Fruit fly (Drosophila melanogaster) whole organism, wandering third instar larva: ENCODE results near the gene CG43672.

ENCODE experiments used
- Abd-B ChIP-seq: fragments of >200 bp; optimal IDR thresholded peaks from 2 replicates; lab custom pipeline; 2017; ENCODE audit warnings: missing biosample characterization, missing genetic modification characterization
- CG32264 ChIP-seq: fragments of 200-800 bp; sonication (Bioruptor generic); optimal IDR thresholded peaks from 2 replicates; lab custom pipeline; 2016; ENCODE audit warnings: missing biosample characterization, missing genetic modification characterization
- CG9705 ChIP-seq: fragments of 200-800 bp; sonication (Bioruptor generic); optimal IDR thresholded peaks from 2 replicates; lab custom pipeline; 2018; ENCODE audit warnings: missing biosample characterization, mild to moderate bottlenecking, missing genetic modification characterization
- CrebA ChIP-seq: fragments of 200-800 bp; sonication (Bioruptor generic); optimal IDR thresholded peaks from 2 replicates; lab custom pipeline; 2016; ENCODE audit warnings: missing biosample characterization, mild to moderate bottlenecking, missing genetic modification characterization, borderline replicate concordance
- Dfd ChIP-seq: fragments of >200 bp; optimal IDR thresholded peaks from 2 replicates; lab custom pipeline; 2017; ENCODE audit warnings: missing biosample characterization, missing genetic modification characterization
- Dif ChIP-seq: fragments of 200-275, 200-300 bp; sonication (Bioruptor generic); optimal IDR thresholded peaks from 2 replicates; lab custom pipeline; 2018; ENCODE audit warnings: missing biosample characterization, missing genetic modification characterization; ENCODE audit not compliant: partially characterized antibody
- GATAd ChIP-seq: sonication (Bioruptor generic); optimal IDR thresholded peaks from 2 replicates; lab custom pipeline; 2016; ENCODE audit warnings: missing biosample characterization, missing genetic modification characterization
- Hnf4 ChIP-seq: fragments of 200-800 bp; sonication (Bioruptor generic); optimal IDR thresholded peaks from 2 replicates; lab custom pipeline; 2016; ENCODE audit warnings: missing biosample characterization, mild to moderate bottlenecking, missing genetic modification characterization
- Hr78 ChIP-seq: fragments of >200 bp; optimal IDR thresholded peaks from 2 replicates; lab custom pipeline; 2017; ENCODE audit warnings: missing biosample characterization, missing genetic modification characterization
- Hr83 ChIP-seq: fragments of 200-300 bp; sonication (Bioruptor generic); optimal IDR thresholded peaks from 2 replicates; lab custom pipeline; 2016; ENCODE audit warnings: missing biosample characterization, mild to moderate bottlenecking, missing genetic modification characterization, moderate library complexity; ENCODE audit not compliant: poor library complexity, severe bottlenecking
- Jra ChIP-seq: sonication (Bioruptor generic); optimal IDR thresholded peaks from 2 replicates; lab custom pipeline; 2016; ENCODE audit warnings: missing biosample characterization, missing genetic modification characterization
- Myc ChIP-seq: fragments of >200 bp; optimal IDR thresholded peaks from 2 replicates; lab custom pipeline; 2017
- N ChIP-seq: fragments of >200 bp; optimal IDR thresholded peaks from 2 replicates; lab custom pipeline; 2018; ENCODE audit warnings: missing biosample characterization, missing external identifiers, missing genetic modification characterization
- Rel ChIP-seq, 2 experiments: fragments of 200-800 bp; sonication (Bioruptor generic) in 1 of 2; optimal IDR thresholded peaks; 2 replicates in 1 of 2; 3 replicates in 1 of 2; lab custom pipeline; 2016 to 2019; ENCODE audit warnings: mild to moderate bottlenecking in 2 of 2, missing biosample characterization in 2 of 2, missing genetic modification characterization in 2 of 2, moderate library complexity in 1 of 2
- Vsx2 ChIP-seq: fragments of 200-300, 225-300 bp; sonication (Bioruptor generic); optimal IDR thresholded peaks from 2 replicates; lab custom pipeline; 2018; ENCODE audit warnings: missing biosample characterization, missing genetic modification characterization; ENCODE audit not compliant: partially characterized antibody
- br ChIP-seq: fragments of 200-800 bp; sonication (Bioruptor generic); optimal IDR thresholded peaks from 2 replicates; lab custom pipeline; 2016; ENCODE audit warnings: missing biosample characterization, missing genetic modification characterization
- brk ChIP-seq: fragments of 200-800 bp; sonication (Bioruptor generic); optimal IDR thresholded peaks from 2 replicates; lab custom pipeline; 2016; ENCODE audit warnings: missing biosample characterization, mild to moderate bottlenecking, missing genetic modification characterization
- dl ChIP-seq, 2 experiments: fragments of 175-275, 200-275 bp in 1 of 2; fragments of 200-275 bp in 1 of 2; sonication (Bioruptor generic); optimal IDR thresholded peaks; lab custom pipeline; 2018; ENCODE audit warnings: mild to moderate bottlenecking in 2 of 2, missing biosample characterization in 2 of 2, missing genetic modification characterization in 2 of 2, moderate library complexity in 2 of 2; ENCODE audit not compliant: partially characterized antibody in 2 of 2, insufficient read depth in 1 of 2
- dmrt93B ChIP-seq: fragments of 200-800 bp; sonication (Bioruptor generic); optimal IDR thresholded peaks from 2 replicates; lab custom pipeline; 2018; ENCODE audit warnings: missing biosample characterization, mild to moderate bottlenecking, missing genetic modification characterization
- dsf ChIP-seq: sonication (Bioruptor generic); optimal IDR thresholded peaks from 2 replicates; lab custom pipeline; 2016; ENCODE audit warnings: missing biosample characterization, missing genetic modification characterization, borderline replicate concordance
- ey ChIP-seq: fragments of 200-800 bp; sonication (Bioruptor generic); optimal IDR thresholded peaks from 2 replicates; lab custom pipeline; 2016; ENCODE audit warnings: missing biosample characterization, missing genetic modification characterization
- foxo ChIP-seq, 2 experiments: fragments of 200-800 bp; sonication (Bioruptor generic); optimal IDR thresholded peaks; 2 replicates in 1 of 2; 3 replicates in 1 of 2; lab custom pipeline; 2016 to 2017; ENCODE audit warnings: missing biosample characterization in 2 of 2, missing genetic modification characterization in 2 of 2
- fru ChIP-seq: fragments of 200-800 bp; sonication (Bioruptor generic); optimal IDR thresholded peaks from 3 replicates; lab custom pipeline; 2016; ENCODE audit warnings: missing biosample characterization, mild to moderate bottlenecking, missing genetic modification characterization
- h ChIP-seq: fragments of 200-800 bp; sonication (Bioruptor generic); optimal IDR thresholded peaks from 3 replicates; lab custom pipeline; 2016; ENCODE audit warnings: missing biosample characterization, mild to moderate bottlenecking, missing genetic modification characterization
- jim ChIP-seq: fragments of 175-275, 200-325 bp; sonication (Bioruptor generic); optimal IDR thresholded peaks from 2 replicates; lab custom pipeline; 2016; ENCODE audit warnings: missing biosample characterization, mild to moderate bottlenecking, missing genetic modification characterization
- lola ChIP-seq: fragments of >200 bp; optimal IDR thresholded peaks from 2 replicates; lab custom pipeline; 2017; ENCODE audit warnings: missing biosample characterization, missing genetic modification characterization
- psq ChIP-seq: fragments of 200-800 bp; sonication (Bioruptor generic); optimal IDR thresholded peaks from 3 replicates; lab custom pipeline; 2017; ENCODE audit warnings: missing biosample characterization, mild to moderate bottlenecking, missing genetic modification characterization, moderate library complexity
- rgr ChIP-seq: fragments of 200-800 bp; sonication (Bioruptor generic); optimal IDR thresholded peaks from 3 replicates; lab custom pipeline; 2016; ENCODE audit warnings: missing biosample characterization, mild to moderate bottlenecking, missing genetic modification characterization
- sage ChIP-seq: fragments of 200-800 bp; sonication (Bioruptor generic); optimal IDR thresholded peaks from 2 replicates; lab custom pipeline; 2016; ENCODE audit warnings: missing biosample characterization, mild to moderate bottlenecking, missing genetic modification characterization
- sv ChIP-seq: fragments of 200-800 bp; sonication (Bioruptor generic); optimal IDR thresholded peaks from 3 replicates; lab custom pipeline; 2016; ENCODE audit warnings: missing biosample characterization, missing genetic modification characterization
- tai ChIP-seq: sonication (Bioruptor generic); optimal IDR thresholded peaks from 2 replicates; lab custom pipeline; 2016; ENCODE audit warnings: missing biosample characterization, missing genetic modification characterization
- usp ChIP-seq: fragments of >200 bp; optimal IDR thresholded peaks from 2 replicates; lab custom pipeline; 2017; ENCODE audit warnings: missing biosample characterization, missing genetic modification characterization
- woc ChIP-seq: sonication (Bioruptor generic); optimal IDR thresholded peaks from 2 replicates; lab custom pipeline; 2016; ENCODE audit warnings: missing biosample characterization, mild to moderate bottlenecking, missing genetic modification characterization

Gene CG43672

dm6 chrX:15761298-15761640 lies 11.5 kb upstream of the CG43672 start:
- TF ChIP-seq Jra (GFP tag; lab: Kevin White, UChicago) (no peak), Rel (GFP tag; optimal IDR thresholded peaks at IDR 0.05; lab: Kevin White, UChicago) (no peak), Rel (tag; optimal IDR thresholded peaks at IDR 0.05; lab: Kevin White, UChicago) (peak; percentile 6), dmrt93B (GFP tag; lab: Kevin White, UChicago) (no peak)

dm6 chrX:15762723-15763122 lies 10.0 kb upstream of the CG43672 start, which contains the start of gene Polr3A:
Polr3A (plus strand) TSS chrX:15762956.
- no peak for TF ChIP-seq foxo (GFP tag; optimal IDR thresholded peaks at IDR 0.05; lab: Kevin White, UChicago)
- TF ChIP-seq Dfd (GFP tag; lab: Kevin White, UChicago): no peak
- TF ChIP-seq Vsx2 (GFP tag; lab: Kevin White, UChicago): no peak
- no peak for TF ChIP-seq h (GFP tag; lab: Kevin White, UChicago)

- TF ChIP-seq GATAd (GFP tag; lab: Kevin White, UChicago) (no peak), N (GFP tag; lab: Kevin White, UChicago) (no peak), dl (GFP tag; optimal IDR thresholded peaks at IDR 0.05; lab: Kevin White, UChicago; ENCODE audit: insufficient read depth in 1 of 2, partially characterized antibody in 2 of 2) (no peak), Jra (GFP tag; lab: Kevin White, UChicago) (no peak)
Measured at dm6 chrX:15766395-15766866, 6.3 kb upstream of the CG43672 start, which contains the start of gene CG8952. CG8952 (minus strand) TSS chrX:15766445.

dm6 chrX:15769457-15769856 lies 3.3 kb upstream of the CG43672 start, which contains the start of gene CG33172:
CG33172 (plus strand) TSS chrX:15769664.
- TF ChIP-seq Dfd (GFP tag; lab: Kevin White, UChicago) (no peak), Dif (no peak), GATAd (GFP tag; lab: Kevin White, UChicago) (no peak), tai (GFP tag; lab: Kevin White, UChicago) (no peak), Jra (GFP tag; lab: Kevin White, UChicago) (no peak), N (GFP tag; lab: Kevin White, UChicago) (no peak), dl (GFP tag; optimal IDR thresholded peaks at IDR 0.05; lab: Kevin White, UChicago; ENCODE audit: insufficient read depth in 1 of 2, partially characterized antibody in 2 of 2) (no peak)

- TF ChIP-seq Rel (GFP tag; optimal IDR thresholded peaks at IDR 0.05; lab: Kevin White, UChicago): no peak
- TF ChIP-seq Rel (tag; optimal IDR thresholded peaks at IDR 0.05; lab: Kevin White, UChicago): no peak
- TF ChIP-seq lola (GFP tag; lab: Kevin White, UChicago): no peak
- no peak for TF ChIP-seq Vsx2 (GFP tag; lab: Kevin White, UChicago)
- TF ChIP-seq CrebA: no peak
- TF ChIP-seq Myc (lab: Kevin White, UChicago): no peak
- TF ChIP-seq dsf (GFP tag; lab: Kevin White, UChicago): no peak
- no peak for TF ChIP-seq CG32264 (GFP tag; lab: Kevin White, UChicago)
- no peak for TF ChIP-seq sv (GFP tag; lab: Kevin White, UChicago)
- TF ChIP-seq dl (GFP tag; optimal IDR thresholded peaks at IDR 0.05; lab: Kevin White, UChicago; ENCODE audit: insufficient read depth in 1 of 2, partially characterized antibody in 2 of 2): no peak
- no peak for TF ChIP-seq Hr83 (GFP tag; lab: Kevin White, UChicago)
- no peak for TF ChIP-seq ey (GFP tag; lab: Kevin White, UChicago)
- TF ChIP-seq h (GFP tag; lab: Kevin White, UChicago): no peak
- TF ChIP-seq rgr (GFP tag; lab: Kevin White, UChicago): no peak
- no peak for TF ChIP-seq brk (GFP tag; lab: Kevin White, UChicago)
- no peak for TF ChIP-seq CG9705 (GFP tag; lab: Kevin White, UChicago)
- no peak for TF ChIP-seq foxo (GFP tag; optimal IDR thresholded peaks at IDR 0.05; lab: Kevin White, UChicago)
- no peak for TF ChIP-seq jim
- TF ChIP-seq Dfd (GFP tag; lab: Kevin White, UChicago): no peak
- TF ChIP-seq, all 38 proteins: peak for 0
Measured at dm6 chrX:15778846-15779245, 6.1 kb downstream of the CG43672 start, which contains the start of gene CG43673. CG43673 (plus strand) TSS chrX:15779146.

dm6 chrX:15783610-15784009 lies 10.8 kb downstream of the CG43672 start, which contains the start of gene Efhc1.1:
Efhc1.1 (minus strand) TSS chrX:15783710.
- no peak for TF ChIP-seq woc (GFP tag; lab: Kevin White, UChicago)
- no peak for TF ChIP-seq psq (GFP tag; lab: Kevin White, UChicago)
- TF ChIP-seq sage (GFP tag; lab: Kevin White, UChicago): no peak
- no peak for TF ChIP-seq CrebA
- TF ChIP-seq br: no peak
- TF ChIP-seq CG32264 (GFP tag; lab: Kevin White, UChicago): no peak
- TF ChIP-seq usp (GFP tag; lab: Kevin White, UChicago): no peak
- TF ChIP-seq Hnf4 (GFP tag; lab: Kevin White, UChicago): no peak
- TF ChIP-seq GATAd (GFP tag; lab: Kevin White, UChicago): no peak
- no peak for TF ChIP-seq Hr78 (GFP tag; lab: Kevin White, UChicago)
- no peak for TF ChIP-seq ey (GFP tag; lab: Kevin White, UChicago)
- TF ChIP-seq lola (GFP tag; lab: Kevin White, UChicago): no peak
- TF ChIP-seq dmrt93B (GFP tag; lab: Kevin White, UChicago): no peak
- no peak for TF ChIP-seq Abd-B (GFP tag; lab: Kevin White, UChicago)
- no peak for TF ChIP-seq fru (GFP tag; lab: Kevin White, UChicago)
- TF ChIP-seq CG9705 (GFP tag; lab: Kevin White, UChicago): no peak
